Worm (Caenorhabditis elegans) whole organism, L4 larva: ENCODE data around the gene cal-7.

Source experiments
- F26F4.8 ChIP-seq: fragments of 200-800 bp; sonication (Bioruptor generic); conservative IDR thresholded peaks from 2 replicates; pipeline ENCODE4 v1.3.6; 2022; ENCODE audit warnings: missing genetic modification characterization, missing compliant biosample characterization
- F37D6.2 ChIP-seq: sonication (generic microtip); optimal IDR thresholded peaks from 2 replicates; lab custom pipeline; 2016; ENCODE audit warnings: mild to moderate bottlenecking, missing genetic modification characterization, missing compliant biosample characterization
- T20F7.1 ChIP-seq: fragments of 200-800 bp; sonication (Bioruptor generic); optimal IDR thresholded peaks from 2 replicates; lab custom pipeline; 2018; ENCODE audit warnings: mild to moderate bottlenecking, missing genetic modification characterization, missing compliant biosample characterization
- T26A8.4 ChIP-seq: fragments of 200-800 bp; sonication (Bioruptor generic); IDR thresholded peaks from 2 replicates; pipeline ENCODE4 v1.3.6; 2022; ENCODE audit warnings: missing genetic modification characterization, missing compliant biosample characterization
- Y75B8A.6 ChIP-seq: fragments of 200-800 bp; sonication (Bioruptor generic); IDR thresholded peaks from 2 replicates; pipeline ENCODE4 v1.3.6; 2022; ENCODE audit warnings: missing genetic modification reagents, missing genetic modification characterization, missing compliant biosample characterization
- aha-1 ChIP-seq: fragments of 150-350 bp; peaks from one replicate; lab custom pipeline; 2014; ENCODE audit warnings: missing biosample characterization, missing genetic modification characterization
- aly-2 ChIP-seq: sonication (generic microtip); optimal IDR thresholded peaks from 2 replicates; lab custom pipeline; 2018; ENCODE audit warnings: missing biosample characterization, missing genetic modification characterization
- attf-4 ChIP-seq: sonication (generic microtip); optimal IDR thresholded peaks from 3 replicates; lab custom pipeline; 2017; ENCODE audit warnings: missing biosample characterization, missing genetic modification characterization
- ceh-20 ChIP-seq: fragments of 200-800 bp; sonication (Bioruptor generic); IDR thresholded peaks from 2 replicates; pipeline ENCODE4 v1.3.6; 2022; ENCODE audit warnings: missing genetic modification reagents, missing genetic modification characterization, missing compliant biosample characterization
- ceh-28 ChIP-seq: fragments of 150-350 bp; optimal IDR thresholded peaks from 2 replicates; lab custom pipeline; 2014; ENCODE audit warnings: missing biosample characterization, missing genetic modification reagents, missing genetic modification characterization
- ceh-82 ChIP-seq: sonication (generic microtip); optimal IDR thresholded peaks from 2 replicates; lab custom pipeline; 2017; ENCODE audit warnings: missing biosample characterization, missing genetic modification characterization
- cey-2 ChIP-seq: sonication (generic microtip); optimal IDR thresholded peaks from 3 replicates; lab custom pipeline; 2017; ENCODE audit warnings: missing genetic modification characterization, mild to moderate bottlenecking, missing compliant biosample characterization, antibody characterized with exemption, borderline replicate concordance; ENCODE audit not compliant: insufficient read depth
- ctbp-1 ChIP-seq: fragments of 200-800 bp; sonication (Bioruptor generic); IDR thresholded peaks from 2 replicates; pipeline ENCODE4 v1.3.6; 2022; ENCODE audit warnings: missing genetic modification reagents, missing genetic modification characterization, missing compliant biosample characterization
- daf-16 ChIP-seq, 3 experiments: sonication (generic microtip); optimal IDR thresholded peaks; 2 replicates each; lab custom pipeline; 2016 to 2017; ENCODE audit warnings: missing genetic modification characterization in 3 of 3, missing genetic modification reagents in 3 of 3, mild to moderate bottlenecking in 2 of 3, missing compliant biosample characterization in 2 of 3, missing biosample characterization in 1 of 3, moderate library complexity in 1 of 3
- dmd-8 ChIP-seq: fragments of 200-800 bp; sonication (Bioruptor generic); IDR thresholded peaks from 2 replicates; pipeline ENCODE4 v1.3.6; 2022; ENCODE audit warnings: missing genetic modification characterization, missing compliant biosample characterization
- duxl-1 ChIP-seq: sonication (generic microtip); optimal IDR thresholded peaks from 2 replicates; lab custom pipeline; 2016; ENCODE audit warnings: mild to moderate bottlenecking, missing genetic modification characterization, moderate library complexity, missing compliant biosample characterization; ENCODE audit not compliant: poor library complexity
- dve-1 ChIP-seq: sonication (generic microtip); optimal IDR thresholded peaks from 2 replicates; lab custom pipeline; 2017; ENCODE audit warnings: antibody characterized with exemption, mild to moderate bottlenecking, missing genetic modification characterization, missing compliant biosample characterization; ENCODE audit not compliant: insufficient read depth
- fkh-10 ChIP-seq: fragments of 150-350 bp; optimal IDR thresholded peaks from 2 replicates; lab custom pipeline; 2014; ENCODE audit warnings: missing biosample characterization, missing genetic modification reagents, missing genetic modification characterization
- hlh-11 ChIP-seq: fragments of 200-800 bp; sonication (Bioruptor generic); optimal IDR thresholded peaks from 2 replicates; lab custom pipeline; 2018; ENCODE audit warnings: mild to moderate bottlenecking, missing genetic modification characterization, missing compliant biosample characterization
- hlh-30 ChIP-seq: sonication (generic microtip); optimal IDR thresholded peaks from 2 replicates; lab custom pipeline; 2017; ENCODE audit warnings: antibody characterized with exemption, mild to moderate bottlenecking, missing genetic modification characterization, missing compliant biosample characterization; ENCODE audit not compliant: insufficient read depth
- hmg-1.1 ChIP-seq: fragments of 200-800 bp; sonication (Bioruptor generic); IDR thresholded peaks from 2 replicates; pipeline ENCODE4 v1.3.6; 2022; ENCODE audit warnings: missing genetic modification reagents, missing genetic modification characterization, missing compliant biosample characterization
- lin-13 ChIP-seq: fragments of 150-350 bp; optimal IDR thresholded peaks from 2 replicates; lab custom pipeline; 2014; ENCODE audit warnings: missing biosample characterization, missing genetic modification reagents, missing genetic modification characterization
- lin-39 ChIP-seq: fragments of 150-350 bp; optimal IDR thresholded peaks from 2 replicates; lab custom pipeline; 2014; ENCODE audit warnings: missing biosample characterization, missing genetic modification reagents, missing genetic modification characterization
- lir-3 ChIP-seq: sonication (generic microtip); optimal IDR thresholded peaks from 2 replicates; lab custom pipeline; 2016; ENCODE audit warnings: mild to moderate bottlenecking, missing genetic modification characterization, missing compliant biosample characterization
- lsy-2 ChIP-seq, 2 experiments: fragments of 150-350 bp in 1 of 2; sonication (generic microtip) in 1 of 2; optimal IDR thresholded peaks; 2 replicates each; lab custom pipeline; 2014 to 2017; ENCODE audit warnings: missing biosample characterization in 2 of 2, missing genetic modification characterization in 2 of 2
- mdl-1 ChIP-seq, 2 experiments: fragments of 150-350 bp in 1 of 2; sonication (generic microtip) in 1 of 2; optimal IDR thresholded peaks; 2 replicates each; lab custom pipeline; 2014 to 2017; ENCODE audit warnings: missing biosample characterization in 2 of 2, missing genetic modification characterization in 2 of 2
- mep-1 ChIP-seq: fragments of 150-350 bp; sonication (generic microtip); optimal IDR thresholded peaks from 3 replicates; lab custom pipeline; 2014; ENCODE audit warnings: missing biosample characterization, missing genetic modification characterization
- mxl-3 ChIP-seq: fragments of 200-800 bp; sonication (Bioruptor generic); optimal IDR thresholded peaks from 2 replicates; lab custom pipeline; 2018; ENCODE audit warnings: mild to moderate bottlenecking, missing genetic modification characterization, missing compliant biosample characterization
- nhr-28 ChIP-seq: fragments of 150-350 bp; optimal IDR thresholded peaks from 2 replicates; lab custom pipeline; 2014; ENCODE audit warnings: missing biosample characterization, missing genetic modification characterization
- nhr-48 ChIP-seq: sonication (generic microtip); optimal IDR thresholded peaks from 2 replicates; lab custom pipeline; 2016; ENCODE audit warnings: mild to moderate bottlenecking, missing genetic modification characterization, missing compliant biosample characterization
- nhr-6 ChIP-seq: fragments of 150-350 bp; optimal IDR thresholded peaks from 2 replicates; lab custom pipeline; 2014; ENCODE audit warnings: missing biosample characterization, missing genetic modification characterization
- pqm-1 ChIP-seq: sonication (generic microtip); optimal IDR thresholded peaks from 2 replicates; lab custom pipeline; 2017; ENCODE audit warnings: missing biosample characterization, missing genetic modification characterization
- rbr-2 ChIP-seq: sonication (generic microtip); optimal IDR thresholded peaks from 2 replicates; lab custom pipeline; 2016; ENCODE audit warnings: missing genotype, missing genetic modification characterization, missing compliant biosample characterization
- saeg-2 ChIP-seq: fragments of 200-800 bp; sonication (Bioruptor generic); IDR thresholded peaks from 2 replicates; pipeline ENCODE4 v1.3.6; 2022; ENCODE audit warnings: missing genetic modification reagents, missing genetic modification characterization, missing compliant biosample characterization
- sdz-12 ChIP-seq: fragments of 200-800 bp; sonication (Bioruptor generic); optimal IDR thresholded peaks from 2 replicates; lab custom pipeline; 2018; ENCODE audit warnings: mild to moderate bottlenecking, missing genetic modification characterization, missing compliant biosample characterization
- snpc-1.2 ChIP-seq: fragments of 200-800 bp; sonication (Bioruptor generic); IDR thresholded peaks from 2 replicates; pipeline ENCODE4 v1.3.6; 2022; ENCODE audit warnings: missing genetic modification reagents, missing genetic modification characterization, missing compliant biosample characterization
- snpc-4 ChIP-seq: fragments of 150-350 bp; optimal IDR thresholded peaks from 2 replicates; lab custom pipeline; 2014; ENCODE audit warnings: missing biosample characterization, missing genetic modification characterization
- spr-3 ChIP-seq: fragments of 200-800 bp; sonication (Bioruptor generic); optimal IDR thresholded peaks from 2 replicates; lab custom pipeline; 2018; ENCODE audit warnings: mild to moderate bottlenecking, missing genetic modification characterization, missing compliant biosample characterization
- unc-62 ChIP-seq, 3 experiments: fragments of 150-350 bp in 1 of 3; sonication (generic microtip); optimal IDR thresholded peaks in 2 of 3; peaks in 1 of 3; 1 replicate in 1 of 3; 2 replicates in 2 of 3; lab custom pipeline; 2014 to 2017; ENCODE audit warnings: missing biosample characterization in 3 of 3, missing genetic modification characterization in 3 of 3, missing genetic modification reagents in 3 of 3, missing genotype in 1 of 3

cal-7 gene

DNA sequence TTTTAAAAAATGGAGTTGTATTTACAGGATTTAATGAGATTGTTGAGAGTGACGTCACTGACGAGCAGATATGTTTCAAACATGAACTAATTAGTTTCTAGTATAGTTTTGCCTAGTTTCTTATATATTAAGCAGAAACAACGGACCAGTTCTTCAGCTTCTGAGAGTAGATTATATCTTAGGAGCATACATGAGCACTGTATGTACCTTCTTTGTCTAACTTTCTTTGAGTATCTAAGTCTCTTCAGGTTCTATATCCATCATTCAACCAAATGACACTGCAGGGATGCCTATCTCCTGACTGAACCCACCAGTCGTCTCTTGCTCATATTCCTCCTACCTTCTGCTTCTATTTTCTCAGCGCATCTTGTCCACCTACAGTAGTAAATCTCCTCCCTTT lies 37.2 kb upstream of the cal-7 start, which contains the start of gene her-1:
Gene her-1 (plus strand): TSS at position 301 of the 400 bp plus-strand sequence.
- TF ChIP-seq F37D6.2 (tag; lab: Kevin White, UChicago): no peak
- TF ChIP-seq snpc-1.2 (GFP tag; lab: Robert Waterston, UW): no peak
- no peak for TF ChIP-seq Y75B8A.6 (GFP tag; lab: Robert Waterston, UW)
- TF ChIP-seq nhr-48: no peak
- no peak for TF ChIP-seq dmd-8
- TF ChIP-seq lsy-2 (tag; optimal IDR thresholded peaks at IDR 0.05; lab: Kevin White, UChicago): no peak
- no peak for TF ChIP-seq lir-3 (tag; lab: Kevin White, UChicago)
- TF ChIP-seq mep-1 (tag; lab: Kevin White, UChicago): no peak
- no peak for TF ChIP-seq aly-2 (tag; lab: Kevin White, UChicago)
- no peak for TF ChIP-seq T26A8.4 (GFP tag; lab: Robert Waterston, UW)
- TF ChIP-seq snpc-4 (tag; lab: Kevin White, UChicago): no peak
- no peak for TF ChIP-seq F26F4.8 (GFP tag; lab: Robert Waterston, UW)
- TF ChIP-seq attf-4 (tag; lab: Kevin White, UChicago): no peak
- TF ChIP-seq saeg-2: no peak
- no peak for TF ChIP-seq hlh-11
- TF ChIP-seq ceh-20 (GFP tag; lab: Robert Waterston, UW): no peak
- no peak for TF ChIP-seq T20F7.1 (GFP tag; lab: Kevin White, UChicago)

DNA sequence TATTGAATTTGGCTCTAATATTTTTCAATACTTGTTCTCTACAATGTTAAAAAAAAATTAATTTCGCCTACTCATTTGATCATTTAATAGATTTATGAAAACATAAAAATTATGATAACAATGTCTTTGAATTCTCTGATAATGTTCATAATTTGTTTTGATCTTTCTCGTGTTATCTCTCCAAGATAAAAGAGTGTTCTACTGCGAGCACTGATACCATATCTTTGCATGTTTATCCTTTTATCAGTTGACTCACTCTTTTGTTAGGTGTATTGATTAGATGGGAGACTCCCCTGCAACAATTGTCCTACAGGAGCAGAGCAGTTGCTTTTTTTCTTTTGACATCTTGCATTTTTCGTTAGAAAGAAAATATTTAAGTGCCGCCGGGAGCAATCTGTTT lies 34.7 kb upstream of the cal-7 start:
- peak; percentile 8 for TF ChIP-seq dve-1 (tag; lab: Kevin White, UChicago)
- TF ChIP-seq lin-13 (GFP tag; lab: Kevin White, UChicago): no peak
- TF ChIP-seq nhr-6: no peak
- TF ChIP-seq mdl-1 (tag; optimal IDR thresholded peaks at IDR 0.05; lab: Kevin White, UChicago): no peak
- TF ChIP-seq nhr-48: no peak

DNA sequence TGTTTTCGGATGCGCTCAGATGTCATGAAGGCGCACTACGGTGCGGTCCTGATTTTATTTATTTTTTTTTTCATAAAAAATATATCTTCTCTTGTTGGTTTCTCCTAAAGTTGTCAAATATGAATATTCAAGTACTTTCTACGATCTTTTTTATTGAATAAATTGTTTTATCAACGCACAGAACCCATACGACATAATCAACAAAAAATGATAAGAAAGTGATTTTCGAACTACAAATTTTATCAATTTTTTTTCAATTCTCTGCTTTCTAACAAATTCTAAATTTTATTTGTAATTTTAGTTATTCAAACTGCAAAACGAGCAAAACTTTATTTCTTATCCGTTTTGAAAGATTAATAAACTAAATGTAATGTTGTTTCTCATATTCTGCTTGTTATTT lies 32.0 kb upstream of the cal-7 start:
- TF ChIP-seq pqm-1 (peak; percentile 82), lin-39 (tag; lab: Kevin White, UChicago) (no peak), nhr-28 (peak; percentile 37), daf-16 (GFP tag; optimal IDR thresholded peaks at IDR 0.05; lab: Kevin White, UChicago) (no peak), daf-16 (tag; optimal IDR thresholded peaks at IDR 0.05; lab: Kevin White, UChicago) (peak; percentile 67)
- TF ChIP-seq, all 104 proteins: peak for 3

DNA sequence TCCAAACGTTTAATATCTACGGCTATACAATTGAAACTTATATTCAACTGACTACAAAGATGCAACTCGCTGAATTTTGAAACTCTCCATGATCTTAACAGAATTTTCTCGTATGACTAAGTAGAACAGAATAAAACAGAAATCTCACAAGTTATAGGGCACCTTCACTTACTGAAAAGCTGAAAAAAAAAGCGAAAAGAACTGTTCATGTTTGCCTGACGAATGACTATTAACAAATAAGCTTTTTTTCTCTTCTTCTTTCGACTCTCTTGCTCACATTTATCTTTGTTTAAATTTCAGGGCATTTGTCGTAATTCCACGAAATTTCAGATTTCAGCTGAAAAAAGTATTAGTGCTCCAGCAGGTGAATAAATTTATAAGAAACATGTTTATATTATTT lies 31.1 kb upstream of the cal-7 start, which contains the start of gene xbx-6:
Gene xbx-6 (plus strand): TSS at position 301 of the 400 bp plus-strand sequence.
- no peak for TF ChIP-seq duxl-1 (tag; lab: Kevin White, UChicago)
- peak in 1 of 2 experiments; percentile 34 for TF ChIP-seq unc-62 (GFP tag; optimal IDR thresholded peaks at IDR 0.05 in 1 of 2; lab: Kevin White, UChicago)
- TF ChIP-seq unc-62 (tag; optimal IDR thresholded peaks at IDR 0.05; lab: Kevin White, UChicago): no peak

DNA sequence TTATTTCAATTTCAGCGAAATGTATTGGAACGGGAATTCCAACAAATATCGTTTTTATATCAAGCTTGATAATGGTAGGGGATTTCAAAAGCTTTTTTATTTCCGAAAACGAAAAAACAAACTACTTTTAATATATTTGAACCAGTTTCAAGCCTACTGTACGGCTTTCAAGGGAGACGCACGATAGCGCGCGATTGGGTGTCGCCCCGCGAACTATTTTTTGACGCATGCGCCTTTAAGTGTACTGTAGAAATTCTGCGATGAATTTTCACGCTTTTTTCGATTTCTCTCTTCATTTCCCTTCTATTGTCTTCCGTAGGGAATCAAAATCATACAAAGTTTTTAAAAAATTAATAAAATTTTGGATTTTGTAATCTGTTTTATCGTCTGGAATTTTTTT lies 30.4 kb upstream of the cal-7 start:
- TF ChIP-seq cey-2 (tag; lab: Kevin White, UChicago): no peak
- TF ChIP-seq snpc-1.2 (GFP tag; lab: Robert Waterston, UW): no peak
- TF ChIP-seq lin-39 (tag; lab: Kevin White, UChicago): no peak
- TF ChIP-seq, all 104 proteins: peak for 0

DNA sequence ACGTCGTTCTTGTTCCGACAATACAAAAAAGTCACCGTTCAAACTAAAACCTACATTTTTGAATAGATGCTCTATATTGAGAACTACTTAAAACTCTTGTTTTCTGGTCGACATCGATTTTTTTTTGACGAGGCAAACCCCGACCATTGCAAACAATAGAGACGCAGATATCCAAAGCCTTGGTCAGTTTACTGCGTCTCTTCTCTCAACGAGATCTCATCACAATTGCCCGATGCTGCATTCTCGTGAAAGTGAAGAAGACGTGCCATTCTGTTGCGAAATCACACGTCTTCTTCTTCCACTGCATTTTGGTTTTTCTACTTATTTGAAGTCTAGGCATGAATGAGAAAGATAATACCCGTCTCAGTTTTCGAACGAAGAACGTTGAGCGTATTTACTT lies 29.5 kb upstream of the cal-7 start:
- TF ChIP-seq ceh-20 (GFP tag; lab: Robert Waterston, UW) (no peak), mep-1 (tag; lab: Kevin White, UChicago) (peak; percentile 66), fkh-10 (GFP tag; lab: Kevin White, UChicago) (peak; percentile 8), dve-1 (tag; lab: Kevin White, UChicago) (peak; percentile 11), mdl-1 (tag; optimal IDR thresholded peaks at IDR 0.05; lab: Kevin White, UChicago) (peak; percentile 42 to 53), rbr-2 (tag; lab: Kevin White, UChicago) (peak; percentile 27), ceh-28 (peak; percentile 43), ceh-82 (tag; lab: Kevin White, UChicago) (no peak), aha-1 (tag; lab: Kevin White, UChicago) (peak; percentile 26), nhr-6 (peak; percentile 12), unc-62 (GFP tag; optimal IDR thresholded peaks at IDR 0.05 in 1 of 2; lab: Kevin White, UChicago) (peak in 1 of 2 experiments; percentile 63), unc-62 (tag; optimal IDR thresholded peaks at IDR 0.05; lab: Kevin White, UChicago) (no peak), mxl-3 (GFP tag; lab: Kevin White, UChicago) (peak; percentile 7), ctbp-1 (GFP tag; lab: Robert Waterston, UW) (no peak), spr-3 (GFP tag; lab: Kevin White, UChicago) (no peak), hlh-30 (tag; lab: Kevin White, UChicago) (peak; percentile 85), nhr-28 (peak; percentile 44), sdz-12 (GFP tag; lab: Kevin White, UChicago) (no peak), hmg-1.1 (GFP tag; lab: Robert Waterston, UW) (0 out of 2 replicates have a peak, but pooled peaks have one; percentile 56)
- TF ChIP-seq, all 104 proteins: peak for 13
